Worm (Caenorhabditis elegans) whole organism, mixed stage, embryonic: Measurements from ENCODE around the gene srh-21.

Experiments used
- ceh-83 ChIP-seq: fragments of 200-800 bp; sonication (Bioruptor generic); optimal IDR thresholded peaks from 2 replicates; lab custom pipeline; 2018; ENCODE audit warnings: mild to moderate bottlenecking, missing genetic modification characterization, missing compliant biosample characterization
- lsy-2 ChIP-seq: fragments of 150-350 bp; optimal IDR thresholded peaks from 2 replicates; lab custom pipeline; 2014; ENCODE audit warnings: missing biosample characterization, missing genetic modification characterization

DNA sequence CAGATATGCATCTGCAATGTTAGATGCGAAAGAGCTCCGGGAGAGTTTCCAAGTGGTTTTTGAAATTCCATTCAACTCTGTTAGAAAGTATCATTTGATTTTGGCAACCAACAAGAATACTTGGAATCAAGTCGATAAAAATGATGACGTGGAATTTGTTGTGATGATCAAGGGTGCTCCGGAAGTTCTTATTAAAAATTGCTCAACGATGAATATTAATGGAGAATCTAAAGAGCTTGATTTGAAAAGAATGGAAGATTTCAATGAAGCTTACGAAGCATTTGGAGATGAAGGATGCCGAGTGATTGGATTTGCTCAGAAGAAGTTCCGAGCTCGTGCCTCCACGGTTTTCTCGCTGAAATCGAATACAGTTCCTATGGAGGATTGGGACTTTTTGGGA lies 10.9 kb downstream of the srh-21 start:
- TF ChIP-seq lsy-2 (no peak), ceh-83 (GFP tag; lab: Kevin White, UChicago) (no peak)
